Worm (Caenorhabditis elegans): ENCODE measurements around the gene ZC15.5.

- TF ChIP-seq Y75B8A.6 (GFP tag; IDR thresholded peaks at IDR 0.05) (no peak), R02D3.7 (tag; optimal IDR thresholded peaks at IDR 0.05) (no peak), ceh-44 (GFP tag; IDR thresholded peaks at IDR 0.05) (no peak), ama-1 (optimal IDR thresholded peaks at IDR 0.05) (no peak), unc-62 (GFP tag; optimal IDR thresholded peaks at IDR 0.05 in 1 of 2) (no peak), unc-62 (tag; optimal IDR thresholded peaks at IDR 0.05) (no peak), mep-1 (tag; optimal IDR thresholded peaks at IDR 0.05) (no peak), F37D6.2 (tag; optimal IDR thresholded peaks at IDR 0.05) (no peak), nhr-25 (tag; optimal IDR thresholded peaks at IDR 0.05; ENCODE audit: borderline replicate concordance, insufficient read depth) (no peak), fos-1 (tag; optimal IDR thresholded peaks at IDR 0.05) (no peak), mxl-2 (GFP tag; conservative IDR thresholded peaks at IDR 0.05) (no peak)
These were observed 41.1 kb downstream of the ZC15.5 start for ce11 chrV:20338870-20339269.

All from whole organism, L4 larva.